Fruit fly (Drosophila melanogaster): ENCODE measurements around the gene COX5BL.

DNA sequence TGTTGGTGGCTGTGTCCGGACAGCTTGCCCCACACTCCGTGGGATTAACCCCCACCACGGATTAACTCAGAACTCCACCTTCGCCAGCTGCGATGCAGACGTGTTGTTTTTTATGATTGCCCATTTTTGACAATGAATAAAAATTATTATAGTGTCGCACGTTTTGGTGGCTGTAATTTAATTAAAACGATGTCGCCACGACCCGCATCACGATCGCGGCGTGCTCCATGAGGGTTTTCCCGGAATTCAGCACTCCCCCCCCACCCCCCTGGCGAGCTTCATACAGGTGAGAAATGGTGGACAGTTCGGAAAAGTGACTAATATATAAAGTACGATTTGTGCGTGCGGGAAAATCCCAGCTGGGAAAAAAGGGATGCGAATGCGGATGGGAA lies 5.4 kb upstream of the COX5BL start:
- no peak for TF ChIP-seq OdsH (GFP tag; optimal IDR thresholded peaks at IDR 0.05)
- no peak for TF ChIP-seq dsx (GFP tag; optimal IDR thresholded peaks at IDR 0.05; ENCODE audit: poor library complexity, severe bottlenecking)
- TF ChIP-seq ss (GFP tag; optimal IDR thresholded peaks at IDR 0.05): no peak
- TF ChIP-seq CG31627 (GFP tag; optimal IDR thresholded peaks at IDR 0.05): no peak
- no peak for TF ChIP-seq CG11902 (GFP tag; optimal IDR thresholded peaks at IDR 0.05)
- TF ChIP-seq CG6854 (GFP tag; optimal IDR thresholded peaks at IDR 0.05): no peak
- no peak for TF ChIP-seq Sox14 (GFP tag; optimal IDR thresholded peaks at IDR 0.05)
- no peak for TF ChIP-seq fkh (GFP tag; optimal IDR thresholded peaks at IDR 0.05)
- TF ChIP-seq CG8319 (GFP tag; optimal IDR thresholded peaks at IDR 0.05): no peak

Data from whole organism, prepupa.